Worm (Caenorhabditis elegans) whole organism, mixed stage, embryonic: ENCODE results near the gene hpo-8.

Experiments used
- blmp-1 ChIP-seq: fragments of 150-350 bp; optimal IDR thresholded peaks from 2 replicates; lab custom pipeline; 2014; ENCODE audit warnings: missing biosample characterization, missing genetic modification characterization
- lsy-2 ChIP-seq: fragments of 150-350 bp; optimal IDR thresholded peaks from 2 replicates; lab custom pipeline; 2014; ENCODE audit warnings: missing biosample characterization, missing genetic modification characterization
- nhr-237 ChIP-seq: fragments of 150-350 bp; optimal IDR thresholded peaks from 2 replicates; lab custom pipeline; 2014; ENCODE audit warnings: missing biosample characterization, missing genetic modification characterization
- nhr-28 ChIP-seq: fragments of 150-350 bp; optimal IDR thresholded peaks from 2 replicates; lab custom pipeline; 2014; ENCODE audit warnings: missing biosample characterization, missing genetic modification characterization
- sem-2 ChIP-seq: fragments of 200-800 bp; sonication (Bioruptor generic); optimal IDR thresholded peaks from 2 replicates; lab custom pipeline; 2018; ENCODE audit warnings: mild to moderate bottlenecking, missing genetic modification characterization, missing compliant biosample characterization
- snpc-4 ChIP-seq: fragments of 150-350 bp; optimal IDR thresholded peaks from 2 replicates; lab custom pipeline; 2014; ENCODE audit warnings: missing biosample characterization, missing genetic modification characterization
- sptf-1 ChIP-seq: sonication (generic microtip); optimal IDR thresholded peaks from 2 replicates; lab custom pipeline; 2017; ENCODE audit warnings: mild to moderate bottlenecking, missing genetic modification characterization, moderate library complexity, missing compliant biosample characterization

DNA sequence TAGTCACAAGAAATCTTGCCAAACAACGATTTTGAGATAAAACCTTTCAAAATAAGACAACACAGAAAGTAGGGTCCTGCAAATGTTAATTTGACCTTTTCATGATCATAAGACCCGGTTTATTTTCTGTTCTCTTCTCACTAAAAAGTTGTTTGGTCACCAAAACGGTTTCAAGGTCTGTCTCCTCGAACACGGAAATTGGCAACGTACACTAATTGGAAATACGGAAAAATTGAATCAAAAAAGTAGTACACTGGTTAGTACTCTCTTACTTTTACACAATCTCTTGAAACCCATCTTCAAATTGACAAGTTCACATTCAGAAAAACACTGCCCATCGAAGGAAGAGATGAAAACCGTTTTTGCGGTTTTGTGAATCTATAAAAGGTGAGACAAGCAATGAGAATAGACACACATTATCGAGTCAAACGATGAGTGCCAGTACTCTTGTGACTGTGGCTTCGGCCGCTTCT lies 8.3 kb upstream of the hpo-8 start, which contains the start of gene col-142:
- TF ChIP-seq sptf-1 (tag; lab: Kevin White, UChicago) (no peak), nhr-28 (tag; lab: Kevin White, UChicago) (no peak), snpc-4 (no peak), nhr-237 (no peak), lsy-2 (tag; lab: Kevin White, UChicago) (no peak), sem-2 (GFP tag; lab: Kevin White, UChicago) (no peak), blmp-1 (no peak)
